Fruit fly (Drosophila melanogaster): ENCODE data around the gene ind.

Gene ind

dm6 chr3L:15051325-15051724 is 7.6 kb upstream of the ind start, which contains the start of gene CG43679:
Gene CG43679, minus strand, starts transcription at chr3L:15051425.
- TF ChIP-seq CG17801 (GFP tag; optimal IDR thresholded peaks at IDR 0.05; ENCODE audit: partially characterized antibody) = no peak

dm6 chr3L:15050706-15051105 is 7.0 kb upstream of the ind start, which contains the start of gene CG12310:
Gene CG12310, minus strand, starts transcription at chr3L:15050806.
- TF ChIP-seq CG17801 (GFP tag; optimal IDR thresholded peaks at IDR 0.05; ENCODE audit: partially characterized antibody) = no peak

dm6 chr3L:15050109-15050508 is 6.4 kb upstream of the ind start, which contains the start of gene CG18581:
Gene CG18581, minus strand, starts transcription at chr3L:15050209.
- TF ChIP-seq CG17801 (GFP tag; optimal IDR thresholded peaks at IDR 0.05; ENCODE audit: partially characterized antibody) = no peak

dm6 chr3L:15049395-15049794 is 5.7 kb upstream of the ind start, which contains the start of gene CG43678:
Gene CG43678, minus strand, starts transcription at chr3L:15049495.
- TF ChIP-seq CG17801 (GFP tag; optimal IDR thresholded peaks at IDR 0.05; ENCODE audit: partially characterized antibody) = no peak

dm6 chr3L:15048091-15048490 is 4.4 kb upstream of the ind start:
- TF ChIP-seq CG17801 (GFP tag; optimal IDR thresholded peaks at IDR 0.05; ENCODE audit: partially characterized antibody) = no peak

- no peak for TF ChIP-seq CG17801 (GFP tag; optimal IDR thresholded peaks at IDR 0.05; ENCODE audit: partially characterized antibody)
Measured at dm6 chr3L:15047606-15048005, 3.9 kb upstream of the ind start.

- no peak for TF ChIP-seq CG17801 (GFP tag; optimal IDR thresholded peaks at IDR 0.05; ENCODE audit: partially characterized antibody)
Measured at dm6 chr3L:15045114-15045513, 1.4 kb upstream of the ind start.

dm6 chr3L:15043465-15043864 is 259 bp downstream of the ind start:
- no peak for TF ChIP-seq CG17801 (GFP tag; optimal IDR thresholded peaks at IDR 0.05; ENCODE audit: partially characterized antibody)

- no peak for TF ChIP-seq CG17801 (GFP tag; optimal IDR thresholded peaks at IDR 0.05; ENCODE audit: partially characterized antibody)
Measured at dm6 chr3L:15042470-15042869, 1.3 kb downstream of the ind start, which contains the start of gene Rpn12R. Gene Rpn12R, minus strand, starts transcription at chr3L:15042570.

dm6 chr3L:15040329-15040886 is 3.3 kb downstream of the ind start:
- no peak for TF ChIP-seq CG17801 (GFP tag; optimal IDR thresholded peaks at IDR 0.05; ENCODE audit: partially characterized antibody)

dm6 chr3L:15039510-15039909 is 4.2 kb downstream of the ind start:
- no peak for TF ChIP-seq CG17801 (GFP tag; optimal IDR thresholded peaks at IDR 0.05; ENCODE audit: partially characterized antibody)

- TF ChIP-seq CG17801 (GFP tag; optimal IDR thresholded peaks at IDR 0.05; ENCODE audit: partially characterized antibody) = no peak
Measured at dm6 chr3L:15035585-15035984, 8.1 kb downstream of the ind start.

- no peak for TF ChIP-seq CG17801 (GFP tag; optimal IDR thresholded peaks at IDR 0.05; ENCODE audit: partially characterized antibody)
Measured at dm6 chr3L:15034714-15035076, 9.0 kb downstream of the ind start.

- TF ChIP-seq CG17801 (GFP tag; optimal IDR thresholded peaks at IDR 0.05; ENCODE audit: partially characterized antibody) = no peak
Measured at dm6 chr3L:15034061-15034713, 9.5 kb downstream of the ind start.

dm6 chr3L:15031773-15032172 is 12.0 kb downstream of the ind start:
- TF ChIP-seq CG17801 (GFP tag; optimal IDR thresholded peaks at IDR 0.05; ENCODE audit: partially characterized antibody) = no peak

dm6 chr3L:15023192-15023591 is 20.5 kb downstream of the ind start, which contains the start of gene CG32148:
Gene CG32148, plus strand, starts transcription at chr3L:15023492.
- no peak for TF ChIP-seq CG17801 (GFP tag; optimal IDR thresholded peaks at IDR 0.05; ENCODE audit: partially characterized antibody)
